Fruit fly (Drosophila melanogaster): ENCODE results near the gene CG10183.

DNA sequence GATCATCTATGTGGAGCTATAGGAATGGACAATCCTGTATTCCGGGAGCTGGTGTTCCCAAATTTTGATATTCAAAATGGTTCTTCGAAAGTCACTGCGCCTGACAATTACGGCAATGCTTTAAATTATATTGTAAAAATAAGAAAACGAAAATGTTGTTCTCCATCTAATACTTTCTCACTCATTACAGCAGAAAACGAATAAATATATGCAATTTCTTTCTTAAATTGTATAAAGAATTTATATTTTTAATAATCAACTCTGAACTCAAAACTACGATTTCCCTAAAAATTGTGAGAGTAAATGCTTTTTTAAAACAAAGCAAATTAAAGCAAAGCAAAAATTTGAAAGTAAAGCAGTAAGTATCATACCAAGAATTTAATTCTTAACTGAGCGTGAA is 42.0 kb downstream of the CG10183 start, which contains the start of gene CG10164:
- TF ChIP-seq fkh (GFP tag; optimal IDR thresholded peaks at IDR 0.05) (no peak), CG6792 (GFP tag; optimal IDR thresholded peaks at IDR 0.05) (no peak), CG6808 (GFP tag; optimal IDR thresholded peaks at IDR 0.05) (no peak), CG10669 (GFP tag; optimal IDR thresholded peaks at IDR 0.05) (no peak), Sox14 (GFP tag; optimal IDR thresholded peaks at IDR 0.05) (no peak), Eip93F (GFP tag; optimal IDR thresholded peaks at IDR 0.05) (no peak), Gug (GFP tag; IDR thresholded peaks at IDR 0.05) (no peak), CG3919 (GFP tag; optimal IDR thresholded peaks at IDR 0.05) (no peak), Blimp-1 (GFP tag; optimal IDR thresholded peaks at IDR 0.05) (no peak), CG11762 (GFP tag; optimal IDR thresholded peaks at IDR 0.05; ENCODE audit: insufficient read depth) (no peak), CG31627 (GFP tag; optimal IDR thresholded peaks at IDR 0.05) (no peak), Sox102F (GFP tag; optimal IDR thresholded peaks at IDR 0.05) (no peak), CG15336 (GFP tag; IDR thresholded peaks at IDR 0.05) (no peak)
